Fruit fly (Drosophila melanogaster) whole organism, embryonic: ENCODE results near the gene Zif.

ENCODE experiments used
- CG18011 ChIP-seq: fragments of 200-800 bp; sonication (Bioruptor generic); optimal IDR thresholded peaks from 2 replicates; lab custom pipeline; 2017; ENCODE audit warnings: missing biosample characterization, missing genetic modification characterization, mild to moderate bottlenecking, moderate library complexity, missing genotype
- CG18262 ChIP-seq: fragments of 200-800 bp; optimal IDR thresholded peaks from 3 replicates; lab custom pipeline; 2019; ENCODE audit warnings: missing biosample characterization, mild to moderate bottlenecking, missing genetic modification characterization, moderate library complexity
- CG32772 ChIP-seq: fragments of 200-800 bp; sonication (Bioruptor generic); IDR thresholded peaks from 2 replicates; pipeline ENCODE4 v1.3.6; 2022; ENCODE audit warnings: missing biosample characterization, missing genetic modification characterization
- CG33213 ChIP-seq: fragments of 200-800 bp; sonication (Bioruptor generic); optimal IDR thresholded peaks from 3 replicates; lab custom pipeline; 2016; ENCODE audit warnings: missing biosample characterization, missing genetic modification characterization
- Dfd ChIP-seq, 2 experiments: fragments of >200 bp; optimal IDR thresholded peaks; 2 replicates each; lab custom pipeline; 2017; ENCODE audit warnings: missing biosample characterization in 2 of 2, missing genetic modification characterization in 2 of 2
- Hr78 ChIP-seq, 2 experiments: fragments of 200-800 bp in 1 of 2; fragments of >200 bp in 1 of 2; sonication (Bioruptor generic) in 1 of 2; optimal IDR thresholded peaks; 2 replicates each; lab custom pipeline; 2017 to 2019; ENCODE audit warnings: missing biosample characterization in 2 of 2, missing genetic modification characterization in 2 of 2, mild to moderate bottlenecking in 1 of 2, moderate library complexity in 1 of 2
- Mad ChIP-seq: fragments of 200-800 bp; sonication (Bioruptor generic); optimal IDR thresholded peaks from 2 replicates; lab custom pipeline; 2016; ENCODE audit warnings: missing biosample characterization, missing genetic modification characterization
- Stat92E ChIP-seq, 3 experiments: fragments of >200 bp in 2 of 3; fragments of 200-800 bp in 1 of 3; sonication (Bioruptor generic) in 1 of 3; optimal IDR thresholded peaks; 2 replicates each; lab custom pipeline; 2017 to 2019; ENCODE audit warnings: missing biosample characterization in 3 of 3, missing genetic modification characterization in 3 of 3, mild to moderate bottlenecking in 1 of 3, moderate library complexity in 1 of 3
- crp ChIP-seq, 2 experiments: fragments of 200-800 bp; sonication (Bioruptor generic); optimal IDR thresholded peaks; 2 replicates in 1 of 2; 3 replicates in 1 of 2; lab custom pipeline; 2017; ENCODE audit warnings: missing biosample characterization in 2 of 2, missing genetic modification characterization in 2 of 2, mild to moderate bottlenecking in 1 of 2, moderate library complexity in 1 of 2
- gcm2 ChIP-seq: fragments of 200-800 bp; sonication (Bioruptor generic); optimal IDR thresholded peaks from 2 replicates; lab custom pipeline; 2016; ENCODE audit warnings: missing biosample characterization, missing genetic modification characterization
- ranshi ChIP-seq: fragments of 200-800 bp; sonication (Bioruptor generic); IDR thresholded peaks from 2 replicates; pipeline ENCODE4 v1.3.6; 2022; ENCODE audit warnings: missing biosample characterization, missing genetic modification characterization
- unc-4 ChIP-seq: fragments of 200-800 bp; sonication (Bioruptor generic); IDR thresholded peaks from 2 replicates; pipeline ENCODE4 v1.3.6; 2022; ENCODE audit warnings: missing biosample characterization, missing genetic modification characterization; ENCODE audit not compliant: partially characterized antibody

- TF ChIP-seq CG18011 = no peak
- TF ChIP-seq ranshi = no peak
- TF ChIP-seq CG32772 (GFP tag; lab: Robert Waterston, UW) = no peak
- no peak for TF ChIP-seq CG18262 (tag; lab: Kevin White, UChicago)
- TF ChIP-seq unc-4 (GFP tag; lab: Robert Waterston, UW) = no peak
- no peak for TF ChIP-seq CG33213 (GFP tag; lab: Kevin White, UChicago)
- no peak for TF ChIP-seq Mad (GFP tag; lab: Kevin White, UChicago)
- no peak for TF ChIP-seq Dfd (GFP tag; optimal IDR thresholded peaks at IDR 0.05; lab: Kevin White, UChicago)
- TF ChIP-seq Hr78 (GFP tag; optimal IDR thresholded peaks at IDR 0.05; lab: Kevin White, UChicago) = no peak
- no peak for TF ChIP-seq Stat92E (GFP tag; optimal IDR thresholded peaks at IDR 0.05; lab: Kevin White, UChicago)
- TF ChIP-seq crp (GFP tag; optimal IDR thresholded peaks at IDR 0.05; lab: Kevin White, UChicago) = no peak
- no peak for TF ChIP-seq gcm2 (GFP tag; lab: Kevin White, UChicago)
These were observed 35.6 kb upstream of the Zif start for dm6 chr3R:6421263-6421662.
